Fruit fly (Drosophila melanogaster) whole organism, embryonic: Measurements from ENCODE around the gene CG34176.
A peak's percentile ranks its signal among the peaks of the same experiment; 100 is the strongest.

Experiments used
- Bgb ChIP-seq: fragments of 200-800 bp; sonication (Bioruptor generic); IDR thresholded peaks from 2 replicates; pipeline ENCODE4 v1.3.6; 2022; ENCODE audit warnings: missing biosample characterization, missing genetic modification characterization; ENCODE audit not compliant: partially characterized antibody
- CG10321 ChIP-seq: fragments of 200-800 bp; sonication (Bioruptor generic); IDR thresholded peaks from 2 replicates; pipeline ENCODE4 v1.3.6; 2022; ENCODE audit warnings: missing biosample characterization, missing genetic modification characterization
- CG11695 ChIP-seq: fragments of 200-800 bp; sonication (Bioruptor generic); IDR thresholded peaks from 3 replicates; pipeline ENCODE4 v1.3.6; 2022; ENCODE audit warnings: missing biosample characterization, missing genetic modification characterization
- CG15479 ChIP-seq: fragments of 200-800 bp; sonication (Bioruptor generic); optimal IDR thresholded peaks from 3 replicates; lab custom pipeline; 2019; ENCODE audit warnings: missing biosample characterization, mild to moderate bottlenecking, missing genetic modification characterization, moderate library complexity
- CG16779 ChIP-seq: fragments of 200-800 bp; sonication (Bioruptor generic); IDR thresholded peaks from 2 replicates; pipeline ENCODE4 v1.3.6; 2022; ENCODE audit warnings: missing biosample characterization, missing genetic modification characterization
- CG18011 ChIP-seq: fragments of 200-800 bp; sonication (Bioruptor generic); optimal IDR thresholded peaks from 2 replicates; lab custom pipeline; 2017; ENCODE audit warnings: missing biosample characterization, missing genetic modification characterization, mild to moderate bottlenecking, moderate library complexity, missing genotype
- CG1832 ChIP-seq: fragments of 200-800 bp; sonication (Bioruptor generic); optimal IDR thresholded peaks from 2 replicates; lab custom pipeline; 2017; ENCODE audit warnings: missing biosample characterization, mild to moderate bottlenecking, missing genetic modification characterization, inconsistent platforms
- CG2199 ChIP-seq: fragments of 200-800 bp; sonication (Bioruptor generic); IDR thresholded peaks from 3 replicates; pipeline ENCODE4 v1.3.6; 2022; ENCODE audit warnings: missing biosample characterization, missing genetic modification characterization
- CG2202 ChIP-seq: fragments of 200-800 bp; sonication (Bioruptor generic); optimal IDR thresholded peaks from 2 replicates; lab custom pipeline; 2018; ENCODE audit warnings: missing biosample characterization, mild to moderate bottlenecking, missing genetic modification characterization
- CG2678 ChIP-seq: fragments of 200-800 bp; sonication (Bioruptor generic); optimal IDR thresholded peaks from 3 replicates; lab custom pipeline; 2019; ENCODE audit warnings: missing biosample characterization, mild to moderate bottlenecking, missing genetic modification characterization, moderate library complexity
- CG31388 ChIP-seq: fragments of 200-800 bp; sonication (Bioruptor generic); optimal IDR thresholded peaks from 2 replicates; lab custom pipeline; 2016; ENCODE audit warnings: missing biosample characterization, missing genetic modification characterization
- CG3163 ChIP-seq: fragments of 200-800 bp; sonication (Bioruptor generic); optimal IDR thresholded peaks from 3 replicates; lab custom pipeline; 2016; ENCODE audit warnings: missing biosample characterization, missing genetic modification characterization
- CG42726 ChIP-seq: fragments of 200-800 bp; sonication (Bioruptor generic); IDR thresholded peaks from 2 replicates; pipeline ENCODE4 v1.3.6; 2022; ENCODE audit warnings: missing biosample characterization, missing genetic modification characterization; ENCODE audit not compliant: partially characterized antibody
- CG4730 ChIP-seq: fragments of 200-800 bp; sonication (Bioruptor generic); IDR thresholded peaks from 2 replicates; pipeline ENCODE4 v1.3.6; 2022; ENCODE audit warnings: missing biosample characterization, missing genetic modification characterization
- CG7556 ChIP-seq: fragments of 200-800 bp; sonication (Bioruptor generic); optimal IDR thresholded peaks from 2 replicates; lab custom pipeline; 2017; ENCODE audit warnings: missing biosample characterization, mild to moderate bottlenecking, missing genetic modification characterization
- CG8924 ChIP-seq: fragments of 200-800 bp; optimal IDR thresholded peaks from 3 replicates; lab custom pipeline; 2019; ENCODE audit warnings: missing biosample characterization, mild to moderate bottlenecking, missing genetic modification characterization, moderate library complexity
- CG9609 ChIP-seq: fragments of 200-800 bp; sonication (Bioruptor generic); optimal IDR thresholded peaks from 3 replicates; lab custom pipeline; 2016; ENCODE audit warnings: missing biosample characterization, missing genetic modification characterization
- CoRest ChIP-seq: fragments of 200-800 bp; sonication (Bioruptor generic); optimal IDR thresholded peaks from 3 replicates; lab custom pipeline; 2018; ENCODE audit warnings: missing biosample characterization, mild to moderate bottlenecking, missing genetic modification characterization, moderate library complexity
- Ets65A ChIP-seq: fragments of 200-800 bp; sonication (Bioruptor generic); peaks from one replicate; lab custom pipeline; 2016; ENCODE audit warnings: missing biosample characterization, missing genetic modification characterization
- Fer1 ChIP-seq: fragments of 200-800 bp; sonication (Bioruptor generic); optimal IDR thresholded peaks from 2 replicates; lab custom pipeline; 2017; ENCODE audit warnings: missing biosample characterization, mild to moderate bottlenecking, missing genetic modification characterization
- Jarid2 ChIP-seq: fragments of 200-800 bp; sonication (Bioruptor generic); optimal IDR thresholded peaks from 3 replicates; lab custom pipeline; 2017; ENCODE audit warnings: mild to moderate bottlenecking, missing biosample characterization, missing genetic modification reagents, missing genetic modification characterization
- MBD-R2 ChIP-seq: fragments of 200-800 bp; sonication (Bioruptor generic); IDR thresholded peaks from 2 replicates; pipeline ENCODE4 v1.3.6; 2022; ENCODE audit warnings: missing biosample characterization, missing genetic modification characterization
- Mad ChIP-seq: fragments of 200-800 bp; sonication (Bioruptor generic); optimal IDR thresholded peaks from 2 replicates; lab custom pipeline; 2016; ENCODE audit warnings: missing biosample characterization, missing genetic modification characterization
- Opbp ChIP-seq: fragments of 200-800 bp; sonication (Bioruptor generic); IDR thresholded peaks from 3 replicates; pipeline ENCODE4 v1.3.6; 2022; ENCODE audit warnings: missing biosample characterization, missing genetic modification characterization; ENCODE audit not compliant: partially characterized antibody
- Rfx ChIP-seq: fragments of 200-800 bp; sonication (Bioruptor generic); IDR thresholded peaks from 2 replicates; pipeline ENCODE4 v1.3.6; 2022; ENCODE audit warnings: missing biosample characterization, missing genetic modification characterization
- Sox100B ChIP-seq: fragments of 200-800 bp; sonication (Bioruptor generic); optimal IDR thresholded peaks from 3 replicates; lab custom pipeline; 2018; ENCODE audit warnings: missing biosample characterization, mild to moderate bottlenecking, missing genetic modification characterization
- Trl ChIP-seq, 3 experiments: fragments of >200 bp in 2 of 3; fragments of 200-800 bp in 1 of 3; sonication (Bioruptor generic) in 1 of 3; optimal IDR thresholded peaks; 2 replicates in 1 of 3; 3 replicates in 2 of 3; lab custom pipeline; 2016 to 2017; ENCODE audit warnings: missing biosample characterization in 1 of 3, missing genetic modification characterization in 1 of 3
- ash1 ChIP-seq: fragments of 200-800 bp; sonication (Bioruptor generic); optimal IDR thresholded peaks from 2 replicates; lab custom pipeline; 2018; ENCODE audit warnings: missing biosample characterization, mild to moderate bottlenecking, missing genetic modification characterization
- ato ChIP-seq: fragments of 200-800 bp; sonication (Bioruptor generic); IDR thresholded peaks from 2 replicates; pipeline ENCODE4 v1.3.6; 2022; ENCODE audit warnings: missing biosample characterization, missing genetic modification characterization; ENCODE audit not compliant: partially characterized antibody
- bbx ChIP-seq: fragments of 200-800 bp; sonication (Bioruptor generic); IDR thresholded peaks from 2 replicates; pipeline ENCODE4 v1.3.6; 2022; ENCODE audit warnings: missing biosample characterization, missing genetic modification characterization; ENCODE audit not compliant: partially characterized antibody
- chif ChIP-seq, 2 experiments: fragments of 200-800 bp; sonication (Bioruptor generic); optimal IDR thresholded peaks; 3 replicates each; lab custom pipeline; 2016; ENCODE audit warnings: missing biosample characterization in 2 of 2, missing genetic modification characterization in 2 of 2
- chinmo ChIP-seq: fragments of 200-800 bp; sonication (Bioruptor generic); IDR thresholded peaks from 4 replicates; pipeline ENCODE4 v1.3.6; 2022; ENCODE audit warnings: missing biosample characterization, missing genetic modification characterization; ENCODE audit not compliant: partially characterized antibody
- chm ChIP-seq: fragments of 200-800 bp; sonication (Bioruptor generic); IDR thresholded peaks from 2 replicates; pipeline ENCODE4 v1.3.6; 2022; ENCODE audit warnings: missing biosample characterization, missing genetic modification characterization
- ci ChIP-seq: fragments of 200-800 bp; sonication (Bioruptor generic); IDR thresholded peaks from 3 replicates; pipeline ENCODE4 v1.3.6; 2022; ENCODE audit warnings: missing biosample characterization, missing genetic modification characterization
- dmrt11E ChIP-seq: fragments of 200-800 bp; sonication (Bioruptor generic); optimal IDR thresholded peaks from 3 replicates; lab custom pipeline; 2018; ENCODE audit warnings: missing biosample characterization, mild to moderate bottlenecking, missing genetic modification characterization, moderate library complexity
- gro ChIP-seq: fragments of 200-800 bp; sonication (Bioruptor generic); optimal IDR thresholded peaks from 2 replicates; lab custom pipeline; 2016; ENCODE audit warnings: missing biosample characterization, missing genetic modification characterization
- gt ChIP-seq: fragments of 200-800 bp; sonication (Bioruptor generic); IDR thresholded peaks from 2 replicates; pipeline ENCODE4 v1.3.6; 2022; ENCODE audit warnings: missing biosample characterization, missing genetic modification characterization
- insv ChIP-seq, 2 experiments: fragments of 200-800 bp; sonication (Bioruptor generic); optimal IDR thresholded peaks; 3 replicates each; lab custom pipeline; 2016 to 2018; ENCODE audit warnings: missing biosample characterization in 2 of 2, missing genetic modification characterization in 2 of 2
- kay ChIP-seq: fragments of 200-800 bp; sonication (Bioruptor generic); optimal IDR thresholded peaks from 2 replicates; lab custom pipeline; 2016; ENCODE audit warnings: missing biosample characterization, missing genetic modification characterization
- kni ChIP-seq: fragments of 200-800 bp; sonication (Bioruptor generic); optimal IDR thresholded peaks from 3 replicates; lab custom pipeline; 2017; ENCODE audit warnings: mild to moderate bottlenecking, missing biosample characterization, missing genetic modification reagents, missing genetic modification characterization
- oc ChIP-seq: fragments of 200-800 bp; sonication (Bioruptor generic); optimal IDR thresholded peaks from 2 replicates; lab custom pipeline; 2018; ENCODE audit warnings: missing biosample characterization, mild to moderate bottlenecking, missing genetic modification characterization, moderate library complexity
- psq ChIP-seq: fragments of 200-800 bp; sonication (Bioruptor generic); optimal IDR thresholded peaks from 2 replicates; lab custom pipeline; 2017; ENCODE audit warnings: missing biosample characterization, missing genetic modification characterization
- sens ChIP-seq: fragments of 200-800 bp; sonication (Bioruptor generic); peaks from one replicate; lab custom pipeline; 2016; ENCODE audit warnings: missing biosample characterization, missing genetic modification characterization
- slbo ChIP-seq: fragments of 200-800 bp; sonication (Bioruptor generic); IDR thresholded peaks from 2 replicates; pipeline ENCODE4 v1.3.6; 2022; ENCODE audit warnings: missing biosample characterization, missing genetic modification characterization
- twi ChIP-seq: fragments of 200-800 bp; optimal IDR thresholded peaks from 2 replicates; lab custom pipeline; 2019; ENCODE audit warnings: missing biosample characterization, mild to moderate bottlenecking, missing genetic modification characterization, moderate library complexity
- unc-4 ChIP-seq: fragments of 200-800 bp; sonication (Bioruptor generic); IDR thresholded peaks from 2 replicates; pipeline ENCODE4 v1.3.6; 2022; ENCODE audit warnings: missing biosample characterization, missing genetic modification characterization; ENCODE audit not compliant: partially characterized antibody
- vvl ChIP-seq: fragments of 200-800 bp; sonication (Bioruptor generic); IDR thresholded peaks from 2 replicates; pipeline ENCODE4 v1.3.6; 2022; ENCODE audit warnings: missing biosample characterization, missing genetic modification characterization

Gene CG34176

DNA sequence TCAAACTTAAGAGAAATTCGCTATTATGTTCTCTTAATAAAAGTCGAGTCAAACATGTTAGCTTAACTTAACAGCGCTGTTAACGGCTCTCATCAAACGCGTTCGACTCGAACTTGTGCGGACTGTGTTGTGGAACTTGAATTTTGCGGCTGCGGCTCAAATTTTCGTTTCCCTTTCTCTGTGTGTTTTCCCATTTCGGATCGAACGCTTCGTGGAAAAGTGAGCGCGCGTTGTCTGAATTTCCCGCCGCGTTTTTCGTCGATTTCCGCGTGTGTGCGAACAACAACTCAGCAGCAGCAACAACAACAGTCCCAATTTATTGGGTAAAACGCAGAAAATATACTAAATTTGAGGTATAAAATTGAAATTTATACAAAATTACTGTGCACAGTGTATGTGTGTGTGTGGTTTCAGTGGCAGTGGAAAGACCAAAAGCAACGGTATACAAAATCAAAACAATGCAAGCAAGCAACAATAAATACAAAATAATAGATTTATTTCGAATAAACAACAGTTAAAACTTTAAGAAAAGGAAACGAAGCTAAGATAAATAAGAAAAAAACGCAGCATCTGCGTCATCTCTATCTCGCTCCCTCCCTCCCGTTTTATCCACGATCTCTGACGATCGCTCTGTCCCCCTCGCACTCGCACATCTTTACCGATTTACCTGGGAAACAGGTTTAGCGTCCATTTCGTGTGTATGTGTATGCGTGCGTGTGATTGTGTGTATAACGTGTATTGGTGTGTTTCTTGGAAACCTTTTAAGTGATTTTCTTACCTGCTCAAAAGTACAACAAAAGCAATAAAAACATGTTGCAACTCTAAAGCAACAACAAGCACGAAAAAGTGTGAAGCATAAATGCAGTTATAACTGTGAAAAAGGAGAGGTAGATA is 27.6 kb downstream of the CG34176 start, which contains the start of gene ed (continued):
- TF ChIP-seq kay (peak; percentile 24), oc (tag; lab: Kevin White, UChicago) (peak; percentile 45), CG9609 (GFP tag; lab: Kevin White, UChicago) (no peak), Opbp (GFP tag; lab: Robert Waterston, UW) (no peak), ash1 (peak; percentile 41), CG3163 (GFP tag; lab: Kevin White, UChicago) (peak; percentile 74), psq (GFP tag; lab: Kevin White, UChicago) (peak; percentile 20), ato (0 out of 2 replicates have a peak, but pooled peaks have one; percentile 24), Jarid2 (peak; percentile 90), ci (peak; percentile 69), CG4730 (GFP tag; lab: Robert Waterston, UW) (no peak), Bgb (GFP tag; lab: Robert Waterston, UW) (peak; percentile 44; the same call in 1 of the 2 replicates), MBD-R2 (GFP tag; lab: Robert Waterston, UW) (no peak), CG2202 (tag; lab: Kevin White, UChicago) (peak; percentile 0), CG15479 (GFP tag; lab: Kevin White, UChicago) (peak; percentile 93), gro (GFP tag; lab: Kevin White, UChicago) (peak; percentile 4), CG7556 (GFP tag; lab: Kevin White, UChicago) (peak; percentile 5), CoRest (tag; lab: Kevin White, UChicago) (peak; percentile 28), CG8924 (tag; lab: Kevin White, UChicago) (peak; percentile 49), Ets65A (GFP tag; lab: Kevin White, UChicago) (peak; percentile 3), chif (GFP tag; optimal IDR thresholded peaks at IDR 0.05; lab: Kevin White, UChicago) (peak in 1 of 2 experiments; percentile 6), CG2199 (GFP tag; lab: Robert Waterston, UW) (peak; percentile 23; the same call in 2 of the 3 replicates), slbo (GFP tag; lab: Robert Waterston, UW) (no peak), CG18011 (GFP tag; lab: Kevin White, UChicago) (peak; percentile 30), sens (peak; percentile 89), unc-4 (0 out of 2 replicates have a peak, but pooled peaks have one; percentile 18), CG2678 (tag; lab: Kevin White, UChicago) (peak; percentile 8), Rfx (GFP tag; lab: Robert Waterston, UW) (0 out of 2 replicates have a peak, but pooled peaks have one; percentile 7), CG11695 (GFP tag; lab: Robert Waterston, UW) (no peak), Trl (optimal IDR thresholded peaks at IDR 0.05; lab: Kevin White, UChicago) (peak in 1 of 2 experiments; percentile 42), Trl (GFP tag; optimal IDR thresholded peaks at IDR 0.05; lab: Kevin White, UChicago) (no peak), kni (peak; percentile 69), gt (GFP tag; lab: Robert Waterston, UW) (no peak), CG1832 (peak; percentile 70), chm (GFP tag; lab: Robert Waterston, UW) (peak; percentile 94), CG10321 (GFP tag; lab: Robert Waterston, UW) (peak; percentile 76), Fer1 (GFP tag; lab: Kevin White, UChicago) (no peak), bbx (peak; percentile 12; the same call in 1 of the 2 replicates), twi (tag; lab: Kevin White, UChicago) (peak; percentile 12), chinmo (peak; percentile 65; the same call in 1 of the 4 replicates), Mad (GFP tag; lab: Kevin White, UChicago) (peak; percentile 18), Sox100B (GFP tag; lab: Kevin White, UChicago) (peak; percentile 4), CG42726 (0 out of 2 replicates have a peak, but pooled peaks have one; percentile 18), CG16779 (GFP tag; lab: Robert Waterston, UW) (no peak), CG31388 (GFP tag; lab: Kevin White, UChicago) (no peak), dmrt11E (tag; lab: Kevin White, UChicago) (peak; percentile 3), vvl (GFP tag; lab: Robert Waterston, UW) (peak; percentile 24; the same call in 1 of the 2 replicates), insv (GFP tag; optimal IDR thresholded peaks at IDR 0.05; lab: Kevin White, UChicago) (peak in 1 of 2 experiments; percentile 6)
